Fruit fly (Drosophila melanogaster) whole organism, prepupa: ENCODE results near the gene CG42590.

Source experiments
- Blimp-1 ChIP-seq: fragments of 200-800 bp; sonication (Bioruptor generic); optimal IDR thresholded peaks from 3 replicates; lab custom pipeline; 2017; ENCODE audit warnings: missing biosample characterization, missing genetic modification characterization, mild to moderate bottlenecking, moderate library complexity, missing genetic modification reagents
- CG31627 ChIP-seq: fragments of 200-800 bp; sonication (Bioruptor generic); optimal IDR thresholded peaks from 3 replicates; lab custom pipeline; 2016; ENCODE audit warnings: missing biosample characterization, missing genetic modification characterization
- Eip93F ChIP-seq: fragments of 200-800 bp; sonication (Bioruptor generic); optimal IDR thresholded peaks from 2 replicates; lab custom pipeline; 2016; ENCODE audit warnings: missing biosample characterization, mild to moderate bottlenecking, missing genetic modification characterization
- Hr39 ChIP-seq: fragments of 200-800 bp; sonication (Bioruptor generic); optimal IDR thresholded peaks from 2 replicates; lab custom pipeline; 2016; ENCODE audit warnings: missing biosample characterization, missing genetic modification characterization
- fd85E ChIP-seq: fragments of 200-800 bp; sonication (Bioruptor generic); optimal IDR thresholded peaks from 3 replicates; lab custom pipeline; 2016; ENCODE audit warnings: missing biosample characterization, missing genetic modification characterization
- topi ChIP-seq: fragments of 200-800 bp; sonication (Bioruptor generic); optimal IDR thresholded peaks from 3 replicates; lab custom pipeline; 2016; ENCODE audit warnings: missing biosample characterization, missing genetic modification characterization

DNA sequence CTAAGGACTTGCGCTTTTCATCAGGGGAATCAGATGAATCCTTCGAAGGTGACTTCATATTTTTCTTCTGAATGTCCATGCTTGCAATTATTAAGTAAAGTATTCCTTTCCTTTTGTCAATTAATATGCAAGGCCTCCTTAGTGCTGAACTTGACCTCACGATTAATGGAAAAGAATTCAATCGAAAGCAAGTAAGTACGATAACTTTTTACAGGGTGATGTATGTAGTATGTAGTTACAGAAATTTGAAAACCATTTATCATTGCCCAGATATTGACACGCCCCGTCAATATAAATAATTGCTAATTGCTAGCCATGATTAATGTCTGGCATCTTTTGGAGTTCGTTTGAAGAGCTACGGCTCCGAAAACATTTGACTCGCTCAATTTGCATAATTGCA, 793 bp upstream of the CG42590 start, which contains the start of gene CG42591:
- TF ChIP-seq CG31627 (GFP tag; lab: Kevin White, UChicago) (no peak), Eip93F (GFP tag; lab: Kevin White, UChicago) (no peak), topi (no peak), fd85E (GFP tag; lab: Kevin White, UChicago) (no peak), Blimp-1 (no peak), Hr39 (GFP tag; lab: Kevin White, UChicago) (no peak)
